Fruit fly (Drosophila melanogaster) whole organism, pupa: Measurements from ENCODE around the gene CG34250.
A peak's percentile ranks its signal among the peaks of the same experiment; 100 is the strongest.

Source experiments
- CG10348 ChIP-seq: fragments of 200-800 bp; sonication (Bioruptor generic); IDR thresholded peaks from 2 replicates; pipeline ENCODE4 v1.3.6; 2022; ENCODE audit warnings: missing biosample characterization, missing genetic modification characterization
- CG12605 ChIP-seq: fragments of 200-800 bp; sonication (Bioruptor generic); IDR thresholded peaks from 2 replicates; pipeline ENCODE4 v1.3.6; 2022; ENCODE audit warnings: missing biosample characterization, missing genetic modification characterization
- CG13204 ChIP-seq: fragments of 200-800 bp; sonication (Bioruptor generic); optimal IDR thresholded peaks from 2 replicates; lab custom pipeline; 2018; ENCODE audit warnings: missing biosample characterization, mild to moderate bottlenecking, missing genetic modification characterization, moderate library complexity
- CG14655 ChIP-seq: fragments of 200-800 bp; sonication (Bioruptor generic); optimal IDR thresholded peaks from 3 replicates; lab custom pipeline; 2017; ENCODE audit warnings: mild to moderate bottlenecking, missing biosample characterization, missing genetic modification reagents, missing genetic modification characterization
- CG15710 ChIP-seq: fragments of 200-800 bp; sonication (Bioruptor generic); optimal IDR thresholded peaks from 2 replicates; lab custom pipeline; 2018; ENCODE audit warnings: missing biosample characterization, mild to moderate bottlenecking, missing genetic modification characterization, moderate library complexity
- CG17806 ChIP-seq: fragments of 200-800 bp; sonication (Bioruptor generic); optimal IDR thresholded peaks from 2 replicates; lab custom pipeline; 2018; ENCODE audit warnings: missing biosample characterization, mild to moderate bottlenecking, missing genetic modification characterization, moderate library complexity
- CG32121 ChIP-seq: fragments of 200-800 bp; sonication (Bioruptor generic); IDR thresholded peaks from 2 replicates; pipeline ENCODE4 v1.3.6; 2022; ENCODE audit warnings: missing biosample characterization, missing genetic modification characterization
- CG34367 ChIP-seq: fragments of 200-800 bp; sonication (Bioruptor generic); optimal IDR thresholded peaks from 2 replicates; lab custom pipeline; 2018; ENCODE audit warnings: missing biosample characterization, mild to moderate bottlenecking, missing genetic modification characterization
- CG4496 ChIP-seq: fragments of 200-800 bp; sonication (Bioruptor generic); IDR thresholded peaks from 3 replicates; pipeline ENCODE4 v1.3.6; 2022; ENCODE audit warnings: missing biosample characterization, missing genetic modification characterization
- CG8159 ChIP-seq: fragments of 200-800 bp; sonication (Bioruptor generic); optimal IDR thresholded peaks from 3 replicates; lab custom pipeline; 2018; ENCODE audit warnings: missing biosample characterization, mild to moderate bottlenecking, missing genetic modification characterization, moderate library complexity
- CG8301 ChIP-seq: fragments of 200-800 bp; sonication (Bioruptor generic); optimal IDR thresholded peaks from 2 replicates; lab custom pipeline; 2018; ENCODE audit warnings: missing biosample characterization, mild to moderate bottlenecking, missing genetic modification characterization
- D1 ChIP-seq: fragments of 200-800 bp; sonication (Bioruptor generic); optimal IDR thresholded peaks from 2 replicates; lab custom pipeline; 2018; ENCODE audit warnings: missing biosample characterization, mild to moderate bottlenecking, missing genetic modification characterization, moderate library complexity
- EcR ChIP-seq: fragments of 200-800 bp; sonication (Bioruptor generic); optimal IDR thresholded peaks from 3 replicates; lab custom pipeline; 2019; ENCODE audit warnings: missing biosample characterization, missing genetic modification characterization, mild to moderate bottlenecking, moderate library complexity, missing genetic modification reagents
- Ets98B ChIP-seq: fragments of 200-800 bp; sonication (Bioruptor generic); IDR thresholded peaks from 2 replicates; pipeline ENCODE4 v1.3.6; 2022; ENCODE audit warnings: missing biosample characterization, missing genetic modification characterization
- Pif1A ChIP-seq: fragments of 200-800 bp; sonication (Bioruptor generic); optimal IDR thresholded peaks from 3 replicates; lab custom pipeline; 2016; ENCODE audit warnings: missing biosample characterization, missing genetic modification characterization
- Pif1B ChIP-seq: fragments of 200-800 bp; sonication (Bioruptor generic); optimal IDR thresholded peaks from 3 replicates; lab custom pipeline; 2016; ENCODE audit warnings: missing biosample characterization, missing genetic modification characterization
- Snoo ChIP-seq: fragments of 200-800 bp; sonication (Bioruptor generic); optimal IDR thresholded peaks from 3 replicates; lab custom pipeline; 2017; ENCODE audit warnings: missing biosample characterization, mild to moderate bottlenecking, missing genetic modification characterization, inconsistent platforms
- fd96Ca ChIP-seq: fragments of 200-800 bp; sonication (Bioruptor generic); IDR thresholded peaks from 3 replicates; pipeline ENCODE4 v1.3.6; 2022; ENCODE audit warnings: missing biosample characterization, missing genetic modification characterization
- gl ChIP-seq: fragments of 200-800 bp; sonication (Bioruptor generic); optimal IDR thresholded peaks from 2 replicates; lab custom pipeline; 2018; ENCODE audit warnings: missing biosample characterization, mild to moderate bottlenecking, missing genetic modification characterization
- rn ChIP-seq: fragments of 200-800 bp; sonication (Bioruptor generic); IDR thresholded peaks from 2 replicates; pipeline ENCODE4 v1.3.6; 2022; ENCODE audit warnings: missing biosample characterization, missing genetic modification characterization

Gene CG34250

dm6 chr3L:17445629-17446431, 30.2 kb upstream of the CG34250 start:
- TF ChIP-seq Snoo = no peak
- no peak for TF ChIP-seq gl (tag; lab: Kevin White, UChicago)
- TF ChIP-seq CG8159 (tag; lab: Kevin White, UChicago) = no peak
- no peak for TF ChIP-seq CG10348 (GFP tag; lab: Robert Waterston, UW)
- no peak for TF ChIP-seq fd96Ca
- TF ChIP-seq Ets98B (GFP tag; lab: Robert Waterston, UW) = no peak
- TF ChIP-seq CG34367 = no peak
- TF ChIP-seq CG4496 (GFP tag; lab: Robert Waterston, UW) = no peak

- TF ChIP-seq CG34367 (no peak), CG13204 (GFP tag; lab: Kevin White, UChicago) (no peak), CG32121 (GFP tag; lab: Robert Waterston, UW) (no peak), Pif1A (no peak), CG10348 (GFP tag; lab: Robert Waterston, UW) (no peak), CG15710 (no peak), Snoo (no peak), rn (GFP tag; lab: Robert Waterston, UW) (no peak), EcR (GFP tag; lab: Kevin White, UChicago) (no peak)
These were observed 28.1 kb upstream of the CG34250 start for dm6 chr3L:17447881-17448280.

- peak; percentile 14 for TF ChIP-seq CG8159 (tag; lab: Kevin White, UChicago)
- no peak for TF ChIP-seq CG14655 (GFP tag; lab: Kevin White, UChicago)
- TF ChIP-seq, all 21 proteins: peak for 1
These were observed 18.3 kb upstream of the CG34250 start for dm6 chr3L:17457695-17458242.

- no peak for TF ChIP-seq rn (GFP tag; lab: Robert Waterston, UW)
- no peak for TF ChIP-seq Ets98B (GFP tag; lab: Robert Waterston, UW)
- no peak for TF ChIP-seq Snoo
- TF ChIP-seq CG14655 (GFP tag; lab: Kevin White, UChicago) = no peak
- TF ChIP-seq Pif1B (GFP tag; lab: Kevin White, UChicago) = no peak
- no peak for TF ChIP-seq gl (tag; lab: Kevin White, UChicago)
- TF ChIP-seq EcR (GFP tag; lab: Kevin White, UChicago) = no peak
- no peak for TF ChIP-seq CG13204 (GFP tag; lab: Kevin White, UChicago)
- TF ChIP-seq CG8159 (tag; lab: Kevin White, UChicago) = no peak
- TF ChIP-seq CG17806 = no peak
- TF ChIP-seq CG4496 (GFP tag; lab: Robert Waterston, UW) = no peak
- no peak for TF ChIP-seq fd96Ca
- TF ChIP-seq CG32121 (GFP tag; lab: Robert Waterston, UW) = no peak
- TF ChIP-seq CG10348 (GFP tag; lab: Robert Waterston, UW) = no peak
- TF ChIP-seq CG12605 (GFP tag; lab: Robert Waterston, UW) = no peak
- TF ChIP-seq, all 21 proteins: peak for 0
These were observed 17.0 kb upstream of the CG34250 start for dm6 chr3L:17458856-17459518.

- TF ChIP-seq rn (GFP tag; lab: Robert Waterston, UW) (no peak), gl (tag; lab: Kevin White, UChicago) (no peak), Ets98B (GFP tag; lab: Robert Waterston, UW) (no peak), CG12605 (GFP tag; lab: Robert Waterston, UW) (no peak), D1 (tag; lab: Kevin White, UChicago) (no peak), fd96Ca (no peak), CG8301 (tag; lab: Kevin White, UChicago) (no peak), CG8159 (tag; lab: Kevin White, UChicago) (no peak), CG34367 (no peak), CG17806 (no peak)
- TF ChIP-seq, all 21 proteins: peak for 0
These were observed 14.5 kb upstream of the CG34250 start for dm6 chr3L:17461369-17462012.

- no peak for TF ChIP-seq D1 (tag; lab: Kevin White, UChicago)
- no peak for TF ChIP-seq CG8301 (tag; lab: Kevin White, UChicago)
- TF ChIP-seq Snoo = no peak
- no peak for TF ChIP-seq rn (GFP tag; lab: Robert Waterston, UW)
- TF ChIP-seq CG34367 = no peak
- no peak for TF ChIP-seq CG12605 (GFP tag; lab: Robert Waterston, UW)
- no peak for TF ChIP-seq Pif1A
- TF ChIP-seq CG14655 (GFP tag; lab: Kevin White, UChicago) = no peak
- no peak for TF ChIP-seq CG13204 (GFP tag; lab: Kevin White, UChicago)
- no peak for TF ChIP-seq CG17806
- TF ChIP-seq CG10348 (GFP tag; lab: Robert Waterston, UW) = no peak
- no peak for TF ChIP-seq CG15710
These were observed 13.5 kb upstream of the CG34250 start for dm6 chr3L:17462474-17462873.
